Fruit fly (Drosophila melanogaster) S2 (cell line): Measurements from ENCODE around the gene CG1309.

Experiments used
- CG8478 ChIP-seq: fragments of >200 bp; optimal IDR thresholded peaks from 2 replicates; lab custom pipeline; 2018
- CTCF ChIP-seq, 2 experiments: fragments of >200 bp; optimal IDR thresholded peaks; 2 replicates each; lab custom pipeline; 2018

- TF ChIP-seq CG8478 (lab: Kevin White, UChicago) = no peak
- TF ChIP-seq CTCF (optimal IDR thresholded peaks at IDR 0.05; lab: Kevin White, UChicago) = no peak
These were observed 27.7 kb upstream of the CG1309 start for dm6 chr3L:4231401-4232014.
